Worm (Caenorhabditis elegans) whole organism, L1 larva: Measurements from ENCODE around the gene dnj-10.

Experiments
- C04F5.9 ChIP-seq: sonication (generic microtip); optimal IDR thresholded peaks from 2 replicates; lab custom pipeline; 2016; ENCODE audit warnings: missing genetic modification characterization, missing compliant biosample characterization
- C16A3.4 ChIP-seq: fragments of 150-350 bp; optimal IDR thresholded peaks from 2 replicates; lab custom pipeline; 2014; ENCODE audit warnings: missing biosample characterization, missing genetic modification characterization
- Y116A8C.19 ChIP-seq: sonication (generic microtip); optimal IDR thresholded peaks from 2 replicates; lab custom pipeline; 2016; ENCODE audit warnings: missing compliant biosample characterization, missing genetic modification characterization, borderline replicate concordance
- ama-1 ChIP-seq: fragments of 150-350 bp; optimal IDR thresholded peaks from 2 replicates; lab custom pipeline; 2014
- blmp-1 ChIP-seq: fragments of 150-350 bp; optimal IDR thresholded peaks from 2 replicates; lab custom pipeline; 2014; ENCODE audit warnings: missing biosample characterization, missing genetic modification characterization
- ceh-63 ChIP-seq: fragments of 200-800 bp; sonication (Bioruptor generic); optimal IDR thresholded peaks from 2 replicates; lab custom pipeline; 2018; ENCODE audit warnings: mild to moderate bottlenecking, missing genetic modification characterization, missing compliant biosample characterization
- ceh-88 ChIP-seq: fragments of 200-800 bp; sonication (Bioruptor generic); IDR thresholded peaks from 2 replicates; pipeline ENCODE4 v1.3.6; 2022; ENCODE audit warnings: missing genetic modification characterization, missing compliant biosample characterization
- dpl-1 ChIP-seq, 3 experiments: fragments of 150-350 bp in 2 of 3; sonication (generic microtip) in 1 of 3; optimal IDR thresholded peaks; 2 replicates each; lab custom pipeline; 2014 to 2017; ENCODE audit warnings: missing biosample characterization in 3 of 3, missing genetic modification characterization in 3 of 3, missing genetic modification reagents in 3 of 3
- efl-1 ChIP-seq, 4 experiments: fragments of 150-350 bp; optimal IDR thresholded peaks in 3 of 4; peaks in 1 of 4; 1 replicate in 1 of 4; 2 replicates in 3 of 4; lab custom pipeline; 2014; ENCODE audit warnings: missing biosample characterization in 2 of 4, missing genetic modification characterization in 2 of 4, missing genetic modification reagents in 2 of 4
- egl-13 ChIP-seq: sonication (generic microtip); optimal IDR thresholded peaks from 2 replicates; lab custom pipeline; 2016; ENCODE audit warnings: missing genotype, missing genetic modification reagents, missing genetic modification characterization, missing compliant biosample characterization
- elt-2 ChIP-seq: sonication (generic microtip); optimal IDR thresholded peaks from 2 replicates; lab custom pipeline; 2016; ENCODE audit warnings: missing genetic modification characterization, mild to moderate bottlenecking, inconsistent platforms, missing compliant biosample characterization, missing genetic modification reagents
- elt-3 ChIP-seq, 6 experiments: fragments of 150-350 bp in 1 of 6; sonication (generic microtip); optimal IDR thresholded peaks; 2 replicates each; lab custom pipeline; 2017 to 2018; ENCODE audit warnings: missing biosample characterization in 6 of 6, missing genetic modification characterization in 6 of 6, inconsistent platforms in 1 of 6
- ets-5 ChIP-seq: fragments of 200-800 bp; sonication (Bioruptor generic); IDR thresholded peaks from 2 replicates; pipeline ENCODE4 v1.3.6; 2022; ENCODE audit warnings: missing genetic modification characterization, missing compliant biosample characterization
- fkh-10 ChIP-seq: sonication (generic microtip); optimal IDR thresholded peaks from 2 replicates; lab custom pipeline; 2017; ENCODE audit warnings: missing biosample characterization, missing genetic modification reagents, missing genetic modification characterization
- fkh-4 ChIP-seq: sonication (generic microtip); optimal IDR thresholded peaks from 2 replicates; lab custom pipeline; 2016; ENCODE audit warnings: missing compliant biosample characterization, missing genetic modification characterization, borderline replicate concordance
- fkh-8 ChIP-seq: sonication (generic microtip); optimal IDR thresholded peaks from 2 replicates; lab custom pipeline; 2016; ENCODE audit warnings: mild to moderate bottlenecking, missing genetic modification characterization, missing compliant biosample characterization
- fos-1 ChIP-seq: fragments of 150-350 bp; optimal IDR thresholded peaks from 2 replicates; lab custom pipeline; 2014; ENCODE audit warnings: missing biosample characterization, missing genetic modification characterization
- grh-1 ChIP-seq: fragments of 200-800 bp; sonication (Bioruptor generic); IDR thresholded peaks from 2 replicates; pipeline ENCODE4 v1.3.6; 2022; ENCODE audit warnings: missing genetic modification reagents, missing genetic modification characterization, missing compliant biosample characterization
- isw-1 ChIP-seq: fragments of 200-800 bp; sonication (Bioruptor generic); IDR thresholded peaks from 2 replicates; pipeline ENCODE4 v1.3.6; 2022; ENCODE audit warnings: missing genetic modification characterization, missing compliant biosample characterization
- lin-13 ChIP-seq: fragments of 150-350 bp; optimal IDR thresholded peaks from 2 replicates; lab custom pipeline; 2014; ENCODE audit warnings: missing biosample characterization, missing genetic modification reagents, missing genetic modification characterization
- lin-35 ChIP-seq, 2 experiments: fragments of 150-350 bp; optimal IDR thresholded peaks; 2 replicates each; lab custom pipeline; 2014; ENCODE audit warnings: missing biosample characterization in 2 of 2, missing genetic modification characterization in 2 of 2, missing genetic modification reagents in 2 of 2
- lir-3 ChIP-seq: sonication (generic microtip); optimal IDR thresholded peaks from 2 replicates; lab custom pipeline; 2016; ENCODE audit warnings: mild to moderate bottlenecking, missing genetic modification characterization, moderate library complexity, missing compliant biosample characterization; ENCODE audit not compliant: poor library complexity
- lsy-2 ChIP-seq, 2 experiments: fragments of 150-350 bp; optimal IDR thresholded peaks; 2 replicates each; lab custom pipeline; 2014; ENCODE audit warnings: missing biosample characterization in 2 of 2, missing genetic modification characterization in 2 of 2
- mdl-1 ChIP-seq, 2 experiments: fragments of 150-350 bp; optimal IDR thresholded peaks; 2 replicates each; lab custom pipeline; 2014 to 2017; ENCODE audit warnings: missing biosample characterization in 2 of 2, missing genetic modification characterization in 2 of 2, inconsistent platforms in 1 of 2
- mef-2 ChIP-seq: fragments of 150-350 bp; optimal IDR thresholded peaks from 2 replicates; lab custom pipeline; 2014; ENCODE audit warnings: missing biosample characterization, missing genetic modification characterization
- mep-1 ChIP-seq: fragments of 150-350 bp; optimal IDR thresholded peaks from 2 replicates; lab custom pipeline; 2014; ENCODE audit warnings: missing biosample characterization, missing genetic modification characterization
- nhr-12 ChIP-seq: sonication (generic microtip); optimal IDR thresholded peaks from 2 replicates; lab custom pipeline; 2017; ENCODE audit warnings: missing biosample characterization, missing genetic modification characterization
- nhr-20 ChIP-seq: sonication (generic microtip); optimal IDR thresholded peaks from 2 replicates; lab custom pipeline; 2016; ENCODE audit warnings: mild to moderate bottlenecking, missing genetic modification characterization, missing compliant biosample characterization
- nhr-71 ChIP-seq: sonication (generic microtip); optimal IDR thresholded peaks from 2 replicates; lab custom pipeline; 2016; ENCODE audit warnings: mild to moderate bottlenecking, missing genetic modification characterization, moderate library complexity, missing compliant biosample characterization
- nhr-84 ChIP-seq: sonication (generic microtip); optimal IDR thresholded peaks from 2 replicates; lab custom pipeline; 2017; ENCODE audit warnings: missing biosample characterization, missing genetic modification characterization
- pag-3 ChIP-seq: sonication (generic microtip); optimal IDR thresholded peaks from 2 replicates; lab custom pipeline; 2017; ENCODE audit warnings: missing genetic modification characterization, mild to moderate bottlenecking, missing compliant biosample characterization, antibody characterized with exemption, borderline replicate concordance; ENCODE audit not compliant: insufficient read depth
- pqm-1 ChIP-seq: sonication (generic microtip); optimal IDR thresholded peaks from 3 replicates; lab custom pipeline; 2017; ENCODE audit warnings: missing biosample characterization, missing genetic modification characterization
- rnt-1 ChIP-seq: sonication (generic microtip); optimal IDR thresholded peaks from 2 replicates; lab custom pipeline; 2016; ENCODE audit warnings: mild to moderate bottlenecking, missing genetic modification characterization, moderate library complexity, missing compliant biosample characterization
- snu-23 ChIP-seq: sonication (generic microtip); optimal IDR thresholded peaks from 2 replicates; lab custom pipeline; 2016; ENCODE audit warnings: missing genetic modification characterization, missing compliant biosample characterization
- sptf-1 ChIP-seq: fragments of 150-350 bp; optimal IDR thresholded peaks from 2 replicates; lab custom pipeline; 2014; ENCODE audit warnings: missing biosample characterization, missing genetic modification characterization
- sup-37 ChIP-seq: fragments of 200-800 bp; sonication (Bioruptor generic); optimal IDR thresholded peaks from 2 replicates; lab custom pipeline; 2018; ENCODE audit warnings: mild to moderate bottlenecking, missing genetic modification characterization, missing compliant biosample characterization
- tlp-1 ChIP-seq: fragments of 150-350 bp; optimal IDR thresholded peaks from 2 replicates; lab custom pipeline; 2014; ENCODE audit warnings: missing biosample characterization, missing genetic modification characterization
- unc-62 ChIP-seq: fragments of 150-350 bp; optimal IDR thresholded peaks from 2 replicates; lab custom pipeline; 2014; ENCODE audit warnings: missing biosample characterization, missing genetic modification reagents, missing genetic modification characterization
- unc-98 ChIP-seq: fragments of 200-800 bp; sonication (Bioruptor generic); IDR thresholded peaks from 2 replicates; pipeline ENCODE4 v1.3.6; 2022; ENCODE audit warnings: missing genetic modification characterization, missing compliant biosample characterization
- vab-15 ChIP-seq: sonication (generic microtip); optimal IDR thresholded peaks from 2 replicates; lab custom pipeline; 2017; ENCODE audit warnings: missing genotype, mild to moderate bottlenecking, missing genetic modification characterization, missing compliant biosample characterization
- xbp-1 ChIP-seq: sonication (generic microtip); optimal IDR thresholded peaks from 2 replicates; lab custom pipeline; 2016; ENCODE audit warnings: missing genetic modification characterization, missing compliant biosample characterization
- zag-1 ChIP-seq: fragments of 150-350 bp; optimal IDR thresholded peaks from 2 replicates; lab custom pipeline; 2014; ENCODE audit warnings: missing biosample characterization, missing genetic modification characterization
- zip-4 ChIP-seq: fragments of 200-800 bp; sonication (Bioruptor generic); optimal IDR thresholded peaks from 2 replicates; lab custom pipeline; 2018; ENCODE audit warnings: mild to moderate bottlenecking, missing genetic modification characterization, moderate library complexity, missing compliant biosample characterization
- ztf-11 ChIP-seq, 2 experiments: sonication (generic microtip); optimal IDR thresholded peaks; 2 replicates each; lab custom pipeline; 2016 to 2017; ENCODE audit warnings: missing genetic modification characterization in 2 of 2, missing biosample characterization in 1 of 2, missing compliant biosample characterization in 1 of 2

dnj-10 gene

ce11 chrIII:8667382-8667781, 36.4 kb downstream of the dnj-10 start, which contains the start of gene dpy-19:
TSS of gene dpy-19 (minus strand) at chrIII:8667482.
- TF ChIP-seq nhr-84 (tag; lab: Kevin White, UChicago) (no peak), mdl-1 (tag; optimal IDR thresholded peaks at IDR 0.05; lab: Kevin White, UChicago) (no peak), tlp-1 (tag; lab: Kevin White, UChicago) (no peak), fos-1 (tag; lab: Kevin White, UChicago) (no peak), ets-5 (GFP tag; lab: Robert Waterston, UW) (no peak), rnt-1 (tag; lab: Kevin White, UChicago) (no peak), efl-1 (optimal IDR thresholded peaks at IDR 0.05; lab: Kevin White, UChicago) (no peak), efl-1 (GFP tag; optimal IDR thresholded peaks at IDR 0.05 in 1 of 2; lab: Kevin White, UChicago) (no peak), C16A3.4 (no peak), mef-2 (tag; lab: Kevin White, UChicago) (no peak), elt-2 (tag; lab: Kevin White, UChicago) (no peak), zag-1 (tag; lab: Kevin White, UChicago) (no peak)

DNA sequence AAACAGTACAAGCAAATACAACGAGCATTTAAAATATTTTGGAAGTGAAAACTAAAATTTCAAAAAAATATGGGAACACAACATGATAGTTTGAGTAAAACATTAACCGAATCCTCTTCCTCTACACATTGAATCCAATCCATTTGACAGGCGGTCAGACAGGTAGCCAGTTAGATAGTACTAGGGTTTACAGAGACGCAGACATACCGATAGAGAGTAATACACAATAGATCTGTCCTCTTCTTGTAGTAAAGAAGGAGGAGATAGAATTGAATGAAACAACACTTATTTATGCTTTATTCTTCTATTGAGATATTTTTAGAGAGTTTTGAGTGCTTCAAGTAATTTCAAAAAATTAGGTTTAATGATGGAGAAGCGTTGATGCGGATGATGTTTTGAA, 37.8 kb downstream of the dnj-10 start:
- TF ChIP-seq blmp-1 (tag; lab: Kevin White, UChicago) (peak; percentile 23), fkh-4 (tag; lab: Kevin White, UChicago) (no peak), ceh-63 (GFP tag; lab: Kevin White, UChicago) (no peak), efl-1 (optimal IDR thresholded peaks at IDR 0.05; lab: Kevin White, UChicago) (peak; percentile 0 to 9), efl-1 (GFP tag; optimal IDR thresholded peaks at IDR 0.05 in 1 of 2; lab: Kevin White, UChicago) (no peak), mep-1 (tag; lab: Kevin White, UChicago) (peak; percentile 16), xbp-1 (tag; lab: Kevin White, UChicago) (no peak), snu-23 (peak; percentile 34)

- no peak for TF ChIP-seq fkh-4 (tag; lab: Kevin White, UChicago)
- no peak for TF ChIP-seq lsy-2 (tag; optimal IDR thresholded peaks at IDR 0.05; lab: Kevin White, UChicago)
- TF ChIP-seq fkh-8 (tag; lab: Kevin White, UChicago), result no peak
- no peak for TF ChIP-seq fkh-10
- TF ChIP-seq nhr-71 (tag; lab: Kevin White, UChicago), result no peak
- no peak for TF ChIP-seq dpl-1 (GFP tag; optimal IDR thresholded peaks at IDR 0.05; lab: Kevin White, UChicago)
- no peak for TF ChIP-seq nhr-20 (tag; lab: Kevin White, UChicago)
- TF ChIP-seq nhr-12 (tag; lab: Kevin White, UChicago), result no peak
- TF ChIP-seq sup-37 (GFP tag; lab: Kevin White, UChicago), result no peak
- TF ChIP-seq pag-3, result no peak
- no peak for TF ChIP-seq mdl-1 (tag; optimal IDR thresholded peaks at IDR 0.05; lab: Kevin White, UChicago)
- TF ChIP-seq lin-13, result no peak
- TF ChIP-seq egl-13 (tag; lab: Kevin White, UChicago), result no peak
- TF ChIP-seq grh-1 (GFP tag; lab: Robert Waterston, UW), result no peak
- no peak for TF ChIP-seq C04F5.9 (tag; lab: Kevin White, UChicago)
- no peak for TF ChIP-seq lin-35 (GFP tag; optimal IDR thresholded peaks at IDR 0.05; lab: Kevin White, UChicago)
- TF ChIP-seq ama-1 (lab: Kevin White, UChicago), result no peak
Measured at ce11 chrIII:8674980-8675485, 44.1 kb downstream of the dnj-10 start, which contains the start of gene pgl-2. TSS of gene pgl-2 (minus strand) at chrIII:8675435.

DNA sequence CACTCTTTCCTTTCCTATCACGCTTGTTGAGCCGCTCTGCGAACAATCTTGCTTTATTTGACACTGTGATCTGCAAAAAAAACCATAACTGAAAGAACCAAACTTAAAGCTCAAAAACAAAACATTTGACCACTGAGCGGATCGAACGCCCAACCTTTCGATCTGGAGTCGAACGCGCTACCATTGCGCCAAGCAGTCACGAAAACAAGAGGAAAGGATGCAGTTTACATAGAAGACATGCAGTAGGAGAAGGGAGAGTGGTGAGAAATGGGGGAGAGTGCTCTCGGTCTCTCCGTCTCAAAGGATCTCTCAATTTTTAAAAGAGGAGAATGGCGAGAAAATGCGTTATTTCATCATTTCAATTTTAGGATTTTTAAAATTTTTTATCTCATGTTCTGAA, 47.4 kb downstream of the dnj-10 start:
- TF ChIP-seq egl-13 (tag; lab: Kevin White, UChicago) (peak; percentile 11), sptf-1 (tag; lab: Kevin White, UChicago) (no peak), grh-1 (GFP tag; lab: Robert Waterston, UW) (no peak), isw-1 (GFP tag; lab: Robert Waterston, UW) (peak; percentile 24; the same call in 1 of the 2 replicates), rnt-1 (tag; lab: Kevin White, UChicago) (peak; percentile 73), lir-3 (peak; percentile 58), lin-35 (GFP tag; optimal IDR thresholded peaks at IDR 0.05; lab: Kevin White, UChicago) (peak; percentile 58 to 82), unc-62 (GFP tag; lab: Kevin White, UChicago) (no peak), mep-1 (tag; lab: Kevin White, UChicago) (peak; percentile 71), Y116A8C.19 (tag; lab: Kevin White, UChicago) (no peak), lin-13 (peak; percentile 42), ama-1 (lab: Kevin White, UChicago) (peak; percentile 34), unc-98 (GFP tag; lab: Robert Waterston, UW) (no peak), ztf-11 (tag; optimal IDR thresholded peaks at IDR 0.05; lab: Kevin White, UChicago) (peak in 1 of 2 experiments; percentile 53), pqm-1 (tag; lab: Kevin White, UChicago) (no peak), C16A3.4 (peak; percentile 71), zip-4 (peak; percentile 36), dpl-1 (GFP tag; optimal IDR thresholded peaks at IDR 0.05; lab: Kevin White, UChicago) (peak; percentile 26 to 49 (median 49)), vab-15 (tag; lab: Kevin White, UChicago) (no peak), elt-3 (tag; optimal IDR thresholded peaks at IDR 0.05; lab: Kevin White, UChicago) (peak in 1 of 6 experiments; percentile 43), ceh-88 (GFP tag; lab: Robert Waterston, UW) (0 out of 2 replicates have a peak, but pooled peaks have one; percentile 19)
